Worm (Caenorhabditis elegans) whole organism, early embryonic: ENCODE results near the gene Y94H6A.7.

Experiments used
- F13C5.2 ChIP-seq: sonication (generic microtip); optimal IDR thresholded peaks from 2 replicates; lab custom pipeline; 2017; ENCODE audit warnings: mild to moderate bottlenecking, missing genetic modification characterization, inconsistent platforms, missing compliant biosample characterization
- aly-1 ChIP-seq: sonication (generic microtip); optimal IDR thresholded peaks from 2 replicates; lab custom pipeline; 2016; ENCODE audit warnings: missing genetic modification characterization, missing compliant biosample characterization
- ama-1 ChIP-seq: fragments of 150-350 bp; optimal IDR thresholded peaks from 2 replicates; lab custom pipeline; 2014
- ceh-36 ChIP-seq: sonication (generic microtip); optimal IDR thresholded peaks from 2 replicates; lab custom pipeline; 2016; ENCODE audit warnings: missing genetic modification characterization, inconsistent platforms, missing compliant biosample characterization
- hmbx-1 ChIP-seq: sonication (generic microtip); optimal IDR thresholded peaks from 2 replicates; lab custom pipeline; 2016; ENCODE audit warnings: mild to moderate bottlenecking, missing genetic modification characterization, missing compliant biosample characterization
- hmg-4 ChIP-seq: fragments of 200-800 bp; sonication (Bioruptor generic); optimal IDR thresholded peaks from 2 replicates; lab custom pipeline; 2018; ENCODE audit warnings: mild to moderate bottlenecking, missing genetic modification characterization, missing compliant biosample characterization
- hnd-1 ChIP-seq: sonication (generic microtip); optimal IDR thresholded peaks from 2 replicates; lab custom pipeline; 2016; ENCODE audit warnings: missing genetic modification characterization, missing compliant biosample characterization
- scrt-1 ChIP-seq: fragments of 200-800 bp; sonication (Bioruptor generic); IDR thresholded peaks from 2 replicates; pipeline ENCODE4 v1.3.6; 2022; ENCODE audit warnings: missing genetic modification characterization, missing compliant biosample characterization
- tbx-11 ChIP-seq: fragments of 200-800 bp; sonication (Bioruptor generic); IDR thresholded peaks from 2 replicates; pipeline ENCODE4 v1.3.6; 2022; ENCODE audit warnings: missing genetic modification characterization, missing compliant biosample characterization
- tbx-37 ChIP-seq: fragments of 200-800 bp; sonication (Bioruptor generic); conservative IDR thresholded peaks from 2 replicates; pipeline ENCODE4 v1.3.6; 2022; ENCODE audit warnings: missing genetic modification reagents, missing genetic modification characterization, missing compliant biosample characterization
- tra-4 ChIP-seq: sonication (generic microtip); optimal IDR thresholded peaks from 2 replicates; lab custom pipeline; 2017; ENCODE audit warnings: missing genetic modification characterization, missing compliant biosample characterization

DNA sequence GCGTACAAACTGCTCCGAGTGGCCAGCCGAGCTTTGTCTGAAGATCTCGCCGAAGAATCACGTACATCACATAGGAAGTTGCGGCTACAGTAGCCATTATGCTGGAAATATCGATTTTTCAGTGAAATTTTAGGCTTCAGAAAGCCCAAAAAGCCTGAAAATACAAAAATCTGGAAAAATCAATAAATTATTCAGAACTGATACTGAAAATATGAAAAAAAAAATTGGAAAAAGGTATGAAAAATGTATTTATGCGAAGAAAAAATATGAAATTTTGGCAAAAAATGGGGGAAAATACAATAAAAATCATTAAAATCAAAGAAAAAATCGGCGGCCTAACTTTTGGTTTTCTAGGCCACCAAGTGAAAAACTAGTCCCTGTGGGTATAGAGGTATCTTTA lies 3.4 kb downstream of the Y94H6A.7 start, which contains the start of gene Y94H6A.12:
- TF ChIP-seq hnd-1 (tag; lab: Kevin White, UChicago) (no peak), ama-1 (lab: Kevin White, UChicago) (no peak), ceh-36 (tag; lab: Kevin White, UChicago) (no peak), F13C5.2 (no peak), scrt-1 (no peak), tra-4 (tag; lab: Kevin White, UChicago) (no peak), tbx-37 (no peak), aly-1 (tag; lab: Kevin White, UChicago) (no peak), hmbx-1 (tag; lab: Kevin White, UChicago) (no peak), hmg-4 (GFP tag; lab: Kevin White, UChicago) (no peak), tbx-11 (GFP tag; lab: Robert Waterston, UW) (no peak)
